Fruit fly (Drosophila melanogaster) whole organism, embryonic: ENCODE data around the gene TFAM.

Source experiments
- Abd-B ChIP-seq: fragments of 200-800 bp; sonication (Bioruptor generic); optimal IDR thresholded peaks from 2 replicates; lab custom pipeline; 2018; ENCODE audit warnings: missing biosample characterization, mild to moderate bottlenecking, missing genetic modification characterization, moderate library complexity
- Asciz ChIP-seq: fragments of 200-800 bp; sonication (Bioruptor generic); optimal IDR thresholded peaks from 2 replicates; lab custom pipeline; 2017; ENCODE audit warnings: missing biosample characterization, mild to moderate bottlenecking, missing genetic modification characterization, missing genetic modification reagents
- BEAF-32 ChIP-seq: fragments of 200-800 bp; sonication (Bioruptor generic); optimal IDR thresholded peaks from 3 replicates; lab custom pipeline; 2017; ENCODE audit warnings: missing biosample characterization, missing genetic modification characterization, mild to moderate bottlenecking, moderate library complexity, missing genetic modification reagents
- BtbVII ChIP-seq: fragments of 200-800 bp; sonication (Bioruptor generic); optimal IDR thresholded peaks from 3 replicates; lab custom pipeline; 2017; ENCODE audit warnings: missing biosample characterization, mild to moderate bottlenecking, missing genetic modification characterization
- CG10209 ChIP-seq: fragments of 200-800 bp; sonication (Bioruptor generic); optimal IDR thresholded peaks from 3 replicates; lab custom pipeline; 2017; ENCODE audit warnings: missing biosample characterization, mild to moderate bottlenecking, missing genetic modification characterization, missing genetic modification reagents
- CG10274 ChIP-seq: fragments of 200-800 bp; sonication (Bioruptor generic); optimal IDR thresholded peaks from 3 replicates; lab custom pipeline; 2017; ENCODE audit warnings: missing biosample characterization, mild to moderate bottlenecking, missing genetic modification characterization
- CG12219 ChIP-seq: fragments of 200-800 bp; sonication (Bioruptor generic); optimal IDR thresholded peaks from 3 replicates; lab custom pipeline; 2018; ENCODE audit warnings: missing biosample characterization, mild to moderate bottlenecking, missing genetic modification characterization
- CG12391 ChIP-seq: fragments of 200-800 bp; sonication (Bioruptor generic); optimal IDR thresholded peaks from 3 replicates; lab custom pipeline; 2018; ENCODE audit warnings: missing biosample characterization, mild to moderate bottlenecking, missing genetic modification characterization, moderate library complexity
- CG13287 ChIP-seq: fragments of 200-800 bp; sonication (Bioruptor generic); IDR thresholded peaks from 2 replicates; pipeline ENCODE4 v1.3.6; 2022; ENCODE audit warnings: missing biosample characterization, missing genetic modification characterization; ENCODE audit not compliant: partially characterized antibody
- CG14710 ChIP-seq: fragments of 200-800 bp; sonication (Bioruptor generic); optimal IDR thresholded peaks from 3 replicates; lab custom pipeline; 2019; ENCODE audit warnings: missing biosample characterization, mild to moderate bottlenecking, missing genetic modification characterization, moderate library complexity
- CG17361 ChIP-seq: fragments of 200-800 bp; sonication (Bioruptor generic); IDR thresholded peaks from 3 replicates; pipeline ENCODE4 v1.3.6; 2022; ENCODE audit warnings: missing biosample characterization, missing genetic modification characterization
- CG18262 ChIP-seq: fragments of 200-800 bp; optimal IDR thresholded peaks from 3 replicates; lab custom pipeline; 2019; ENCODE audit warnings: missing biosample characterization, mild to moderate bottlenecking, missing genetic modification characterization, moderate library complexity
- CG2120 ChIP-seq: fragments of 200-800 bp; sonication (Bioruptor generic); optimal IDR thresholded peaks from 3 replicates; lab custom pipeline; 2016; ENCODE audit warnings: missing biosample characterization, missing genetic modification characterization
- CG3065 ChIP-seq: fragments of 200-800 bp; sonication (Bioruptor generic); optimal IDR thresholded peaks from 2 replicates; lab custom pipeline; 2016; ENCODE audit warnings: missing biosample characterization, missing genetic modification characterization
- CG31441 ChIP-seq: fragments of 200-800 bp; sonication (Bioruptor generic); IDR thresholded peaks from 2 replicates; pipeline ENCODE4 v1.3.6; 2022; ENCODE audit warnings: missing biosample characterization, missing genetic modification characterization
- CG43689 ChIP-seq: fragments of 200-800 bp; sonication (Bioruptor generic); IDR thresholded peaks from 2 replicates; pipeline ENCODE4 v1.3.6; 2022; ENCODE audit warnings: missing biosample characterization, missing genetic modification characterization
- CG4854 ChIP-seq: fragments of 200-800 bp; sonication (Bioruptor generic); optimal IDR thresholded peaks from 2 replicates; lab custom pipeline; 2016; ENCODE audit warnings: missing biosample characterization, missing genetic modification characterization, inconsistent platforms
- CG7556 ChIP-seq: fragments of 200-800 bp; sonication (Bioruptor generic); optimal IDR thresholded peaks from 2 replicates; lab custom pipeline; 2017; ENCODE audit warnings: missing biosample characterization, mild to moderate bottlenecking, missing genetic modification characterization
- CG7786 ChIP-seq: fragments of 200-800 bp; sonication (Bioruptor generic); optimal IDR thresholded peaks from 2 replicates; lab custom pipeline; 2016; ENCODE audit warnings: missing biosample characterization, missing genetic modification characterization
- CG8924 ChIP-seq: fragments of 200-800 bp; optimal IDR thresholded peaks from 3 replicates; lab custom pipeline; 2019; ENCODE audit warnings: missing biosample characterization, mild to moderate bottlenecking, missing genetic modification characterization, moderate library complexity
- D ChIP-seq, 2 experiments: fragments of 200-800 bp in 1 of 2; fragments of >200 bp in 1 of 2; sonication (Bioruptor generic) in 1 of 2; optimal IDR thresholded peaks; 2 replicates in 1 of 2; 3 replicates in 1 of 2; lab custom pipeline; 2017; ENCODE audit warnings: mild to moderate bottlenecking in 1 of 2, missing biosample characterization in 1 of 2, missing genetic modification characterization in 1 of 2, missing genetic modification reagents in 1 of 2
- Dbx ChIP-seq: fragments of 200-800 bp; sonication (Bioruptor generic); IDR thresholded peaks from 3 replicates; pipeline ENCODE4 v1.3.6; 2022; ENCODE audit warnings: missing biosample characterization, missing genetic modification characterization
- Dll ChIP-seq: fragments of 200-800 bp; sonication (Bioruptor generic); IDR thresholded peaks from 4 replicates; pipeline ENCODE4 v1.3.6; 2022; ENCODE audit warnings: missing biosample characterization, missing genetic modification characterization; ENCODE audit not compliant: partially characterized antibody
- E2f2 ChIP-seq: fragments of 200-800 bp; sonication (Bioruptor generic); IDR thresholded peaks from 2 replicates; pipeline ENCODE4 v1.3.6; 2022; ENCODE audit warnings: missing biosample characterization, missing genetic modification characterization
- ERR ChIP-seq: fragments of 200-800 bp; sonication (Bioruptor generic); optimal IDR thresholded peaks from 2 replicates; lab custom pipeline; 2016; ENCODE audit warnings: missing biosample characterization, missing genetic modification characterization
- Ets65A ChIP-seq: fragments of 200-800 bp; sonication (Bioruptor generic); peaks from one replicate; lab custom pipeline; 2016; ENCODE audit warnings: missing biosample characterization, missing genetic modification characterization
- Ets97D ChIP-seq: fragments of 200-800 bp; sonication (Bioruptor generic); optimal IDR thresholded peaks from 3 replicates; lab custom pipeline; 2016; ENCODE audit warnings: missing biosample characterization, missing genetic modification characterization
- GATAe ChIP-seq: fragments of 200-800 bp; sonication (Bioruptor generic); conservative IDR thresholded peaks from 2 replicates; pipeline ENCODE4 v1.3.6; 2022; ENCODE audit warnings: missing biosample characterization, missing genetic modification characterization
- MESR4 ChIP-seq: fragments of 200-800 bp; sonication (Bioruptor generic); optimal IDR thresholded peaks from 2 replicates; lab custom pipeline; 2018; ENCODE audit warnings: missing biosample characterization, mild to moderate bottlenecking, missing genetic modification characterization, moderate library complexity
- Nf-YB ChIP-seq: fragments of 200-800 bp; sonication (Bioruptor generic); optimal IDR thresholded peaks from 3 replicates; lab custom pipeline; 2019; ENCODE audit warnings: missing biosample characterization, mild to moderate bottlenecking, missing genetic modification characterization, moderate library complexity
- Oaz ChIP-seq: fragments of 200-800 bp; sonication (Bioruptor generic); IDR thresholded peaks from 2 replicates; pipeline ENCODE4 v1.3.6; 2022; ENCODE audit warnings: missing biosample characterization, missing genetic modification characterization
- PHDP ChIP-seq: fragments of 200-800 bp; sonication (Bioruptor generic); optimal IDR thresholded peaks from 3 replicates; lab custom pipeline; 2018; ENCODE audit warnings: missing biosample characterization, mild to moderate bottlenecking, missing genetic modification characterization, moderate library complexity
- Ptx1 ChIP-seq: fragments of 200-800 bp; sonication (Bioruptor generic); IDR thresholded peaks from 2 replicates; pipeline ENCODE4 v1.3.6; 2022; ENCODE audit warnings: missing biosample characterization, missing genetic modification characterization
- Six4 ChIP-seq: fragments of 200-800 bp; sonication (Bioruptor generic); optimal IDR thresholded peaks from 2 replicates; lab custom pipeline; 2016; ENCODE audit warnings: missing biosample characterization, missing genetic modification characterization
- abd-A ChIP-seq: fragments of 200-800 bp; sonication (Bioruptor generic); optimal IDR thresholded peaks from 3 replicates; lab custom pipeline; 2019; ENCODE audit warnings: missing biosample characterization, mild to moderate bottlenecking, missing genetic modification characterization, moderate library complexity
- bbx ChIP-seq: fragments of 200-800 bp; sonication (Bioruptor generic); IDR thresholded peaks from 2 replicates; pipeline ENCODE4 v1.3.6; 2022; ENCODE audit warnings: missing biosample characterization, missing genetic modification characterization; ENCODE audit not compliant: partially characterized antibody
- br ChIP-seq: fragments of >200 bp; optimal IDR thresholded peaks from 2 replicates; lab custom pipeline; 2017
- chn ChIP-seq: fragments of 200-800 bp; sonication (Bioruptor generic); optimal IDR thresholded peaks from 2 replicates; lab custom pipeline; 2016; ENCODE audit warnings: missing biosample characterization, missing genetic modification characterization
- emc ChIP-seq: fragments of 200-800 bp; sonication (Bioruptor generic); optimal IDR thresholded peaks from 2 replicates; lab custom pipeline; 2016; ENCODE audit warnings: missing biosample characterization, missing genetic modification characterization
- ems ChIP-seq: fragments of 200-800 bp; sonication (Bioruptor generic); optimal IDR thresholded peaks from 3 replicates; lab custom pipeline; 2016; ENCODE audit warnings: missing biosample characterization, missing genetic modification characterization
- fd102C ChIP-seq: fragments of 200-800 bp; sonication (Bioruptor generic); optimal IDR thresholded peaks from 2 replicates; lab custom pipeline; 2018; ENCODE audit warnings: missing biosample characterization, mild to moderate bottlenecking, missing genetic modification characterization, moderate library complexity
- fru ChIP-seq: fragments of >200 bp; optimal IDR thresholded peaks from 2 replicates; lab custom pipeline; 2017
- nerfin-2 ChIP-seq: fragments of 200-800 bp; sonication (Bioruptor generic); IDR thresholded peaks from 2 replicates; pipeline ENCODE4 v1.3.6; 2022; ENCODE audit warnings: missing biosample characterization, missing genetic modification characterization; ENCODE audit not compliant: partially characterized antibody
- pfk ChIP-seq: fragments of 200-800 bp; sonication (Bioruptor generic); optimal IDR thresholded peaks from 2 replicates; lab custom pipeline; 2018; ENCODE audit warnings: missing biosample characterization, mild to moderate bottlenecking, missing genetic modification characterization, moderate library complexity
- pros ChIP-seq: fragments of 200-800 bp; sonication (Bioruptor generic); optimal IDR thresholded peaks from 3 replicates; lab custom pipeline; 2019; ENCODE audit warnings: missing biosample characterization, mild to moderate bottlenecking, missing genetic modification characterization, moderate library complexity
- salm ChIP-seq: fragments of 200-800 bp; sonication (Bioruptor generic); optimal IDR thresholded peaks from 2 replicates; lab custom pipeline; 2018; ENCODE audit warnings: missing biosample characterization, mild to moderate bottlenecking, missing genetic modification characterization
- seq ChIP-seq: fragments of 200-800 bp; sonication (Bioruptor generic); IDR thresholded peaks from 2 replicates; pipeline ENCODE4 v1.3.6; 2022; ENCODE audit warnings: missing biosample characterization, missing genetic modification characterization
- stc ChIP-seq: fragments of 200-800 bp; sonication (Bioruptor generic); IDR thresholded peaks from 2 replicates; pipeline ENCODE4 v1.3.6; 2022; ENCODE audit warnings: missing biosample characterization, missing genetic modification characterization
- tup ChIP-seq: fragments of 200-800 bp; sonication (Bioruptor generic); optimal IDR thresholded peaks from 2 replicates; lab custom pipeline; 2016; ENCODE audit warnings: missing biosample characterization, mild to moderate bottlenecking, missing genetic modification characterization, moderate library complexity
- tx ChIP-seq: fragments of 200-800 bp; sonication (Bioruptor generic); optimal IDR thresholded peaks from 2 replicates; lab custom pipeline; 2016; ENCODE audit warnings: missing biosample characterization, missing genetic modification characterization
- yki ChIP-seq: fragments of >200 bp; optimal IDR thresholded peaks from 3 replicates; lab custom pipeline; 2018

TFAM gene

dm6 chr3R:20579816-20580215 is 3.0 kb upstream of the TFAM start, which contains the start of the genes EloB and Srp14 (continued):
- TF ChIP-seq Dll (GFP tag; lab: Robert Waterston, UW) = peak; percentile 99
- TF ChIP-seq yki = no peak
- TF ChIP-seq CG13287 (GFP tag; lab: Robert Waterston, UW) = peak; percentile 98
- TF ChIP-seq D (optimal IDR thresholded peaks at IDR 0.05; lab: Kevin White, UChicago) = no peak
- TF ChIP-seq D (GFP tag; optimal IDR thresholded peaks at IDR 0.05; lab: Kevin White, UChicago) = peak; percentile 24
- TF ChIP-seq chn (GFP tag; lab: Kevin White, UChicago) = peak; percentile 90
- TF ChIP-seq CG7556 (GFP tag; lab: Kevin White, UChicago) = peak; percentile 68
- TF ChIP-seq ems (GFP tag; lab: Kevin White, UChicago) = peak; percentile 82
- peak; percentile 92 for TF ChIP-seq CG2120 (GFP tag; lab: Kevin White, UChicago)
- TF ChIP-seq Dbx = peak; percentile 91
- TF ChIP-seq tup (GFP tag; lab: Kevin White, UChicago) = peak; percentile 60
- TF ChIP-seq CG8924 (tag; lab: Kevin White, UChicago) = peak; percentile 87
- TF ChIP-seq Nf-YB = peak; percentile 53
- peak; percentile 77 for TF ChIP-seq CG18262
- TF ChIP-seq PHDP (tag; lab: Kevin White, UChicago) = peak; percentile 85
- no peak for TF ChIP-seq Asciz (GFP tag; lab: Kevin White, UChicago)
- no peak for TF ChIP-seq br (lab: Kevin White, UChicago)
- TF ChIP-seq CG4854 (GFP tag; lab: Kevin White, UChicago) = peak; percentile 67
- peak; percentile 83 for TF ChIP-seq CG17361 (GFP tag; lab: Robert Waterston, UW)
- TF ChIP-seq tx (GFP tag; lab: Kevin White, UChicago) = peak; percentile 76
- TF ChIP-seq bbx (GFP tag; lab: Robert Waterston, UW) = peak; percentile 96
- TF ChIP-seq CG10209 (GFP tag; lab: Kevin White, UChicago) = peak; percentile 69
- TF ChIP-seq GATAe (GFP tag; lab: Robert Waterston, UW) = no peak
- TF ChIP-seq CG43689 (GFP tag; lab: Robert Waterston, UW) = peak; percentile 53; the same call in 1 of the 2 replicates
- peak; percentile 60 for TF ChIP-seq stc
- peak; percentile 90 for TF ChIP-seq MESR4
- peak; percentile 92 for TF ChIP-seq CG12391 (tag; lab: Kevin White, UChicago)
- TF ChIP-seq abd-A = no peak
- TF ChIP-seq nerfin-2 (GFP tag; lab: Robert Waterston, UW) = peak; percentile 88
- TF ChIP-seq E2f2 (GFP tag; lab: Robert Waterston, UW) = peak; percentile 70
- no peak for TF ChIP-seq pros (GFP tag; lab: Kevin White, UChicago)
- peak; percentile 97 for TF ChIP-seq Ets65A (GFP tag; lab: Kevin White, UChicago)
- TF ChIP-seq BEAF-32 (GFP tag; lab: Kevin White, UChicago) = peak; percentile 99
- TF ChIP-seq CG10274 = no peak
- peak; percentile 61 for TF ChIP-seq Six4 (GFP tag; lab: Kevin White, UChicago)
- no peak for TF ChIP-seq Oaz
- TF ChIP-seq emc = peak; percentile 48
- TF ChIP-seq CG14710 (tag; lab: Kevin White, UChicago) = peak; percentile 95
- TF ChIP-seq salm = peak; percentile 76
- TF ChIP-seq Ets97D (GFP tag; lab: Kevin White, UChicago) = peak; percentile 91
- no peak for TF ChIP-seq pfk (GFP tag; lab: Kevin White, UChicago)
- no peak for TF ChIP-seq fd102C (GFP tag; lab: Kevin White, UChicago)
- peak; percentile 74 for TF ChIP-seq CG3065 (GFP tag; lab: Kevin White, UChicago)
- peak; percentile 80 for TF ChIP-seq Ptx1 (GFP tag; lab: Robert Waterston, UW)
- peak; percentile 61 for TF ChIP-seq CG12219
- TF ChIP-seq CG31441 (GFP tag; lab: Robert Waterston, UW) = peak; percentile 80; the same call in 1 of the 2 replicates
- TF ChIP-seq fru (lab: Kevin White, UChicago) = no peak
- peak; percentile 82 for TF ChIP-seq CG7786 (GFP tag; lab: Kevin White, UChicago)
- peak; percentile 68 for TF ChIP-seq ERR (GFP tag; lab: Kevin White, UChicago)
- peak; percentile 65 for TF ChIP-seq BtbVII (GFP tag; lab: Kevin White, UChicago)
- TF ChIP-seq Abd-B (GFP tag; lab: Kevin White, UChicago) = no peak
- TF ChIP-seq seq (GFP tag; lab: Robert Waterston, UW) = peak; percentile 74
